Fruit fly (Drosophila melanogaster): ENCODE results near the gene Wdr24.

dm6 chr3R:29696359-29696758, 48.5 kb downstream of the Wdr24 start:
- TF ChIP-seq Sp1 (GFP tag; optimal IDR thresholded peaks at IDR 0.05) (no peak), psq (GFP tag; optimal IDR thresholded peaks at IDR 0.05) (no peak)

Data from whole organism, wandering third instar larva.